Worm (Caenorhabditis elegans) whole organism, L2 larva: ENCODE data around the gene piga-1.

Experiments
- R02D3.7 ChIP-seq: fragments of 150-350 bp; optimal IDR thresholded peaks from 2 replicates; lab custom pipeline; 2014; ENCODE audit warnings: missing biosample characterization, missing genetic modification characterization
- elt-3 ChIP-seq: sonication (generic microtip); optimal IDR thresholded peaks from 2 replicates; lab custom pipeline; 2017; ENCODE audit warnings: missing biosample characterization, missing genetic modification characterization
- unc-39 ChIP-seq: fragments of 150-350 bp; optimal IDR thresholded peaks from 2 replicates; lab custom pipeline; 2014; ENCODE audit warnings: missing biosample characterization, missing genetic modification characterization

- TF ChIP-seq elt-3 (tag; lab: Kevin White, UChicago) = no peak
- no peak for TF ChIP-seq unc-39 (tag; lab: Kevin White, UChicago)
- TF ChIP-seq R02D3.7 (tag; lab: Kevin White, UChicago) = no peak
These were observed 24.1 kb upstream of the piga-1 start, which contains the start of gene C34C6.9 for ce11 chrII:8685623-8686022.
